Fruit fly (Drosophila melanogaster) whole organism, embryonic: ENCODE data around the gene Sap30.

ENCODE experiments used
- Abd-B ChIP-seq: fragments of 200-800 bp; sonication (Bioruptor generic); optimal IDR thresholded peaks from 2 replicates; lab custom pipeline; 2018; ENCODE audit warnings: missing biosample characterization, mild to moderate bottlenecking, missing genetic modification characterization, moderate library complexity
- B-H1 ChIP-seq: fragments of 200-800 bp; sonication (Bioruptor generic); IDR thresholded peaks from 3 replicates; pipeline ENCODE4 v1.3.6; 2022; ENCODE audit warnings: missing biosample characterization, missing genetic modification characterization
- BEAF-32 ChIP-seq: fragments of 200-800 bp; sonication (Bioruptor generic); optimal IDR thresholded peaks from 3 replicates; lab custom pipeline; 2017; ENCODE audit warnings: missing biosample characterization, missing genetic modification characterization, mild to moderate bottlenecking, moderate library complexity, missing genetic modification reagents
- Bgb ChIP-seq: fragments of 200-800 bp; sonication (Bioruptor generic); IDR thresholded peaks from 2 replicates; pipeline ENCODE4 v1.3.6; 2022; ENCODE audit warnings: missing biosample characterization, missing genetic modification characterization; ENCODE audit not compliant: partially characterized antibody
- CG10267 ChIP-seq: fragments of 200-800 bp; sonication (Bioruptor generic); optimal IDR thresholded peaks from 2 replicates; lab custom pipeline; 2018; ENCODE audit warnings: missing biosample characterization, mild to moderate bottlenecking, missing genetic modification characterization, moderate library complexity
- CG12071 ChIP-seq: fragments of 200-800 bp; sonication (Bioruptor generic); optimal IDR thresholded peaks from 3 replicates; lab custom pipeline; 2018; ENCODE audit warnings: missing biosample characterization, mild to moderate bottlenecking, missing genetic modification characterization
- CG12219 ChIP-seq: fragments of 200-800 bp; sonication (Bioruptor generic); optimal IDR thresholded peaks from 3 replicates; lab custom pipeline; 2018; ENCODE audit warnings: missing biosample characterization, mild to moderate bottlenecking, missing genetic modification characterization
- CG13775 ChIP-seq: fragments of 200-800 bp; sonication (Bioruptor generic); optimal IDR thresholded peaks from 3 replicates; lab custom pipeline; 2017; ENCODE audit warnings: missing biosample characterization, mild to moderate bottlenecking, missing genetic modification characterization
- CG17328 ChIP-seq: fragments of 200-800 bp; sonication (Bioruptor generic); IDR thresholded peaks from 2 replicates; pipeline ENCODE4 v1.3.6; 2022; ENCODE audit warnings: missing biosample characterization, missing genetic modification characterization
- CG2199 ChIP-seq: fragments of 200-800 bp; sonication (Bioruptor generic); IDR thresholded peaks from 3 replicates; pipeline ENCODE4 v1.3.6; 2022; ENCODE audit warnings: missing biosample characterization, missing genetic modification characterization
- CG2889 ChIP-seq: fragments of 200-800 bp; sonication (Bioruptor generic); IDR thresholded peaks from 3 replicates; pipeline ENCODE4 v1.3.6; 2022; ENCODE audit warnings: missing biosample characterization, missing genetic modification characterization
- CG31441 ChIP-seq: fragments of 200-800 bp; sonication (Bioruptor generic); IDR thresholded peaks from 2 replicates; pipeline ENCODE4 v1.3.6; 2022; ENCODE audit warnings: missing biosample characterization, missing genetic modification characterization
- CG3163 ChIP-seq: fragments of 200-800 bp; sonication (Bioruptor generic); optimal IDR thresholded peaks from 3 replicates; lab custom pipeline; 2016; ENCODE audit warnings: missing biosample characterization, missing genetic modification characterization
- CG32532 ChIP-seq: fragments of 200-800 bp; sonication (Bioruptor generic); IDR thresholded peaks from 2 replicates; pipeline ENCODE4 v1.3.6; 2022; ENCODE audit warnings: missing biosample characterization, missing genetic modification characterization
- CG3847 ChIP-seq: fragments of 200-800 bp; sonication (Bioruptor generic); IDR thresholded peaks from 2 replicates; pipeline ENCODE4 v1.3.6; 2022; ENCODE audit warnings: missing biosample characterization, missing genetic modification characterization
- CG4328 ChIP-seq: fragments of 200-800 bp; sonication (Bioruptor generic); optimal IDR thresholded peaks from 3 replicates; lab custom pipeline; 2017; ENCODE audit warnings: missing biosample characterization, missing genetic modification reagents, missing genetic modification characterization
- CG4617 ChIP-seq: fragments of 200-800 bp; sonication (Bioruptor generic); optimal IDR thresholded peaks from 3 replicates; lab custom pipeline; 2016; ENCODE audit warnings: missing biosample characterization, missing genetic modification characterization, borderline replicate concordance
- CG6813 ChIP-seq: fragments of 200-800 bp; sonication (Bioruptor generic); optimal IDR thresholded peaks from 2 replicates; lab custom pipeline; 2017; ENCODE audit warnings: missing biosample characterization, missing genetic modification characterization, mild to moderate bottlenecking, moderate library complexity, missing genetic modification reagents
- CG6854 ChIP-seq: fragments of 200-800 bp; sonication (Bioruptor generic); optimal IDR thresholded peaks from 3 replicates; lab custom pipeline; 2017; ENCODE audit warnings: missing biosample characterization, mild to moderate bottlenecking, missing genetic modification characterization
- CG8924 ChIP-seq: fragments of 200-800 bp; optimal IDR thresholded peaks from 3 replicates; lab custom pipeline; 2019; ENCODE audit warnings: missing biosample characterization, mild to moderate bottlenecking, missing genetic modification characterization, moderate library complexity
- CG9215 ChIP-seq: fragments of 200-800 bp; sonication (Bioruptor generic); IDR thresholded peaks from 2 replicates; pipeline ENCODE4 v1.3.6; 2022; ENCODE audit warnings: missing biosample characterization, missing genetic modification characterization
- CG9932 ChIP-seq: fragments of 200-800 bp; sonication (Bioruptor generic); IDR thresholded peaks from 2 replicates; pipeline ENCODE4 v1.3.6; 2022; ENCODE audit warnings: missing biosample characterization, missing genetic modification characterization
- D ChIP-seq, 2 experiments: fragments of 200-800 bp in 1 of 2; fragments of >200 bp in 1 of 2; sonication (Bioruptor generic) in 1 of 2; optimal IDR thresholded peaks; 2 replicates in 1 of 2; 3 replicates in 1 of 2; lab custom pipeline; 2017; ENCODE audit warnings: mild to moderate bottlenecking in 1 of 2, missing biosample characterization in 1 of 2, missing genetic modification characterization in 1 of 2, missing genetic modification reagents in 1 of 2
- Dad ChIP-seq: fragments of 200-800 bp; sonication (Bioruptor generic); optimal IDR thresholded peaks from 3 replicates; lab custom pipeline; 2016; ENCODE audit warnings: missing biosample characterization, missing genetic modification characterization
- Deaf1 ChIP-seq: fragments of 200-800 bp; optimal IDR thresholded peaks from 3 replicates; lab custom pipeline; 2019; ENCODE audit warnings: missing biosample characterization, mild to moderate bottlenecking, missing genetic modification characterization, moderate library complexity
- Gsc ChIP-seq: fragments of 200-800 bp; sonication (Bioruptor generic); IDR thresholded peaks from 2 replicates; pipeline ENCODE4 v1.3.6; 2022; ENCODE audit warnings: missing biosample characterization, missing genetic modification characterization
- HHEX ChIP-seq: fragments of 200-800 bp; sonication (Bioruptor generic); optimal IDR thresholded peaks from 3 replicates; lab custom pipeline; 2017; ENCODE audit warnings: missing biosample characterization, mild to moderate bottlenecking, missing genetic modification characterization, missing genetic modification reagents
- Side ChIP-seq: fragments of 200-800 bp; sonication (Bioruptor generic); optimal IDR thresholded peaks from 2 replicates; lab custom pipeline; 2016; ENCODE audit warnings: missing biosample characterization, missing genetic modification characterization
- Sox100B ChIP-seq: fragments of 200-800 bp; sonication (Bioruptor generic); optimal IDR thresholded peaks from 3 replicates; lab custom pipeline; 2018; ENCODE audit warnings: missing biosample characterization, mild to moderate bottlenecking, missing genetic modification characterization
- aop ChIP-seq: fragments of 200-800 bp; sonication (Bioruptor generic); IDR thresholded peaks from 2 replicates; pipeline ENCODE4 v1.3.6; 2022; ENCODE audit warnings: missing biosample characterization, missing genetic modification characterization
- bab2 ChIP-seq: fragments of 200-800 bp; sonication (Bioruptor generic); optimal IDR thresholded peaks from 2 replicates; lab custom pipeline; 2016; ENCODE audit warnings: missing biosample characterization, missing genetic modification characterization
- ci ChIP-seq: fragments of 200-800 bp; sonication (Bioruptor generic); IDR thresholded peaks from 3 replicates; pipeline ENCODE4 v1.3.6; 2022; ENCODE audit warnings: missing biosample characterization, missing genetic modification characterization
- croc ChIP-seq: fragments of 200-800 bp; sonication (Bioruptor generic); conservative IDR thresholded peaks from 3 replicates; pipeline ENCODE4 v1.3.6; 2022; ENCODE audit warnings: missing biosample characterization, missing genetic modification characterization
- dimm ChIP-seq: fragments of 200-800 bp; sonication (Bioruptor generic); IDR thresholded peaks from 2 replicates; pipeline ENCODE4 v1.3.6; 2022; ENCODE audit warnings: missing biosample characterization, missing genetic modification characterization
- ewg ChIP-seq: fragments of 200-800 bp; sonication (Bioruptor generic); optimal IDR thresholded peaks from 3 replicates; lab custom pipeline; 2017; ENCODE audit warnings: mild to moderate bottlenecking, missing biosample characterization, missing genetic modification reagents, missing genetic modification characterization
- fd102C ChIP-seq: fragments of 200-800 bp; sonication (Bioruptor generic); optimal IDR thresholded peaks from 2 replicates; lab custom pipeline; 2018; ENCODE audit warnings: missing biosample characterization, mild to moderate bottlenecking, missing genetic modification characterization, moderate library complexity
- ftz-f1 ChIP-seq: fragments of 200-800 bp; sonication (Bioruptor generic); optimal IDR thresholded peaks from 2 replicates; lab custom pipeline; 2016; ENCODE audit warnings: missing biosample characterization, missing genetic modification characterization
- gcm2 ChIP-seq: fragments of 200-800 bp; sonication (Bioruptor generic); optimal IDR thresholded peaks from 2 replicates; lab custom pipeline; 2016; ENCODE audit warnings: missing biosample characterization, missing genetic modification characterization
- gsb ChIP-seq: fragments of 200-800 bp; sonication (Bioruptor generic); IDR thresholded peaks from 2 replicates; pipeline ENCODE4 v1.3.6; 2022; ENCODE audit warnings: missing biosample characterization, missing genetic modification characterization
- ken ChIP-seq: fragments of 200-800 bp; sonication (Bioruptor generic); IDR thresholded peaks from 3 replicates; pipeline ENCODE4 v1.3.6; 2022; ENCODE audit warnings: missing biosample characterization, missing genetic modification characterization
- klu ChIP-seq: fragments of 200-800 bp; sonication (Bioruptor generic); IDR thresholded peaks from 2 replicates; pipeline ENCODE4 v1.3.6; 2022; ENCODE audit warnings: missing biosample characterization, missing genetic modification characterization
- lilli ChIP-seq: fragments of 200-800 bp; sonication (Bioruptor generic); optimal IDR thresholded peaks from 3 replicates; lab custom pipeline; 2016; ENCODE audit warnings: missing biosample characterization, missing genetic modification characterization
- mam ChIP-seq: fragments of 200-800 bp; sonication (Bioruptor generic); optimal IDR thresholded peaks from 3 replicates; lab custom pipeline; 2016; ENCODE audit warnings: missing biosample characterization, missing genetic modification characterization
- pita ChIP-seq: fragments of 200-800 bp; sonication (Bioruptor generic); optimal IDR thresholded peaks from 2 replicates; lab custom pipeline; 2017; ENCODE audit warnings: missing biosample characterization, mild to moderate bottlenecking, missing genetic modification characterization
- row ChIP-seq: fragments of 200-800 bp; sonication (Bioruptor generic); IDR thresholded peaks from 3 replicates; pipeline ENCODE4 v1.3.6; 2022; ENCODE audit warnings: missing biosample characterization, missing genetic modification characterization
- schlank ChIP-seq: fragments of 200-800 bp; sonication (Bioruptor generic); optimal IDR thresholded peaks from 2 replicates; lab custom pipeline; 2018; ENCODE audit warnings: missing biosample characterization, mild to moderate bottlenecking, missing genetic modification characterization
- sens ChIP-seq: fragments of 200-800 bp; sonication (Bioruptor generic); peaks from one replicate; lab custom pipeline; 2016; ENCODE audit warnings: missing biosample characterization, missing genetic modification characterization
- seq ChIP-seq: fragments of 200-800 bp; sonication (Bioruptor generic); IDR thresholded peaks from 2 replicates; pipeline ENCODE4 v1.3.6; 2022; ENCODE audit warnings: missing biosample characterization, missing genetic modification characterization
- stc ChIP-seq: fragments of 200-800 bp; sonication (Bioruptor generic); IDR thresholded peaks from 2 replicates; pipeline ENCODE4 v1.3.6; 2022; ENCODE audit warnings: missing biosample characterization, missing genetic modification characterization
- ttk ChIP-seq: fragments of 200-800 bp; sonication (Bioruptor generic); IDR thresholded peaks from 2 replicates; pipeline ENCODE4 v2.1.2; 2022; ENCODE audit warnings: missing biosample characterization, missing genetic modification characterization
- vnd ChIP-seq: fragments of 200-800 bp; sonication (Bioruptor generic); IDR thresholded peaks from 3 replicates; pipeline ENCODE4 v1.3.6; 2022; ENCODE audit warnings: missing biosample characterization, missing genetic modification characterization; ENCODE audit not compliant: partially characterized antibody

Gene Sap30

DNA sequence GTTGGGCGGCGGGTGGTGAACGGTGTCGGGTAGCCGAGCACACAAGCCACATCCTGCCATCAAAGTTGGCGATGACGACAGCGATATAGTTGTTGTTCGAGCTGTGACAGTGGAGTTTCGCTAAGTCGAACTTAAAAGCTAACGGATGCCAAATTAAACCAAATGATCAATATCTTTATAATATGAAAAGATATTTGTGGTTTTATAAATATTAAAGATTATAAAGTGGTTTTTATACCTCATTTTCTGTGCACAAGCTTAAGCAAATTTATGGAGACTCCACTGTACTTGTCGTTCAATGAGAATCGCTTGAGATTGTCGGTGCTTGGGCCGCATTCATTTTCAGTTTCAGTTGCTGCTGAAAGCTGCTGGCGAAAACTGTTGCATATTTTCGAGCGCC lies 35.0 kb downstream of the Sap30 start (continued):
- TF ChIP-seq aop (GFP tag; lab: Robert Waterston, UW) (no peak), row (GFP tag; lab: Robert Waterston, UW) (peak; percentile 83), ftz-f1 (GFP tag; lab: Kevin White, UChicago) (no peak), CG10267 (tag; lab: Kevin White, UChicago) (peak; percentile 27), D (optimal IDR thresholded peaks at IDR 0.05; lab: Kevin White, UChicago) (no peak), D (GFP tag; optimal IDR thresholded peaks at IDR 0.05; lab: Kevin White, UChicago) (peak; percentile 13), CG12071 (GFP tag; lab: Kevin White, UChicago) (no peak), CG3847 (GFP tag; lab: Robert Waterston, UW) (no peak), HHEX (peak; percentile 29), CG9215 (GFP tag; lab: Robert Waterston, UW) (peak; percentile 16; the same call in 1 of the 2 replicates), B-H1 (GFP tag; lab: Robert Waterston, UW) (peak; percentile 21; the same call in 1 of the 3 replicates), gsb (GFP tag; lab: Robert Waterston, UW) (0 out of 2 replicates have a peak, but pooled peaks have one; percentile 23), sens (GFP tag; lab: Kevin White, UChicago) (no peak), ewg (GFP tag; lab: Kevin White, UChicago) (peak; percentile 32), fd102C (GFP tag; lab: Kevin White, UChicago) (no peak), Bgb (GFP tag; lab: Robert Waterston, UW) (no peak), CG2199 (GFP tag; lab: Robert Waterston, UW) (no peak), lilli (GFP tag; lab: Kevin White, UChicago) (peak; percentile 30), Abd-B (peak; percentile 34), CG9932 (GFP tag; lab: Robert Waterston, UW) (peak; percentile 30; the same call in 1 of the 2 replicates), BEAF-32 (GFP tag; lab: Kevin White, UChicago) (no peak), gcm2 (GFP tag; lab: Kevin White, UChicago) (no peak), dimm (GFP tag; lab: Robert Waterston, UW) (peak; percentile 27; the same call in 1 of the 2 replicates), vnd (GFP tag; lab: Robert Waterston, UW) (no peak), CG31441 (GFP tag; lab: Robert Waterston, UW) (peak; percentile 56), Gsc (GFP tag; lab: Robert Waterston, UW) (no peak), CG8924 (tag; lab: Kevin White, UChicago) (peak; percentile 37), CG6813 (GFP tag; lab: Kevin White, UChicago) (peak; percentile 37), CG2889 (GFP tag; lab: Robert Waterston, UW) (0 out of 3 replicates have a peak, but pooled peaks have one; percentile 46), bab2 (GFP tag; lab: Kevin White, UChicago) (no peak), pita (no peak), stc (GFP tag; lab: Robert Waterston, UW) (peak; percentile 58), Sox100B (GFP tag; lab: Kevin White, UChicago) (peak; percentile 22), schlank (tag; lab: Kevin White, UChicago) (no peak), CG6854 (GFP tag; lab: Kevin White, UChicago) (no peak), CG3163 (GFP tag; lab: Kevin White, UChicago) (no peak), mam (GFP tag; lab: Kevin White, UChicago) (peak; percentile 14), CG12219 (GFP tag; lab: Kevin White, UChicago) (no peak), ken (GFP tag; lab: Robert Waterston, UW) (peak; percentile 50; the same call in 1 of the 3 replicates), CG32532 (GFP tag; lab: Robert Waterston, UW) (peak; percentile 44; the same call in 1 of the 2 replicates), croc (GFP tag; lab: Robert Waterston, UW) (peak; percentile 14; the same call in 1 of the 3 replicates), CG13775 (GFP tag; lab: Kevin White, UChicago) (peak; percentile 3), CG4617 (GFP tag; lab: Kevin White, UChicago) (no peak), ci (GFP tag; lab: Robert Waterston, UW) (peak; percentile 79), ttk (GFP tag; lab: Robert Waterston, UW) (peak; percentile 64), CG17328 (GFP tag; lab: Robert Waterston, UW) (peak; percentile 39; the same call in 1 of the 2 replicates), seq (GFP tag; lab: Robert Waterston, UW) (no peak), Dad (GFP tag; lab: Kevin White, UChicago) (no peak), CG4328 (no peak), Side (GFP tag; lab: Kevin White, UChicago) (no peak), klu (GFP tag; lab: Robert Waterston, UW) (0 out of 2 replicates have a peak, but pooled peaks have one; percentile 10), Deaf1 (tag; lab: Kevin White, UChicago) (no peak)
